Worm (Caenorhabditis elegans) whole organism, late embryonic: ENCODE results near the gene math-39.

ENCODE experiments used
- F13H6.1 ChIP-seq: sonication (generic microtip); optimal IDR thresholded peaks from 2 replicates; lab custom pipeline; 2016; ENCODE audit warnings: missing genetic modification characterization, missing compliant biosample characterization
- ceh-18 ChIP-seq: sonication (generic microtip); optimal IDR thresholded peaks from 2 replicates; lab custom pipeline; 2016; ENCODE audit warnings: missing genetic modification characterization, missing compliant biosample characterization
- ceh-22 ChIP-seq: sonication (generic microtip); optimal IDR thresholded peaks from 2 replicates; lab custom pipeline; 2017; ENCODE audit warnings: missing biosample characterization, missing genetic modification characterization
- ceh-24 ChIP-seq: sonication (generic microtip); optimal IDR thresholded peaks from 2 replicates; lab custom pipeline; 2016; ENCODE audit warnings: mild to moderate bottlenecking, missing genetic modification characterization, missing compliant biosample characterization
- ceh-9 ChIP-seq: sonication (generic microtip); optimal IDR thresholded peaks from 2 replicates; lab custom pipeline; 2016; ENCODE audit warnings: mild to moderate bottlenecking, missing genetic modification characterization, inconsistent platforms, missing compliant biosample characterization
- elt-2 ChIP-seq: sonication (generic microtip); optimal IDR thresholded peaks from 2 replicates; lab custom pipeline; 2016; ENCODE audit warnings: missing genetic modification reagents, missing genetic modification characterization, missing compliant biosample characterization
- ets-4 ChIP-seq: sonication (generic microtip); optimal IDR thresholded peaks from 2 replicates; lab custom pipeline; 2016; ENCODE audit warnings: missing genetic modification characterization, missing compliant biosample characterization
- lin-11 ChIP-seq: fragments of 200-800 bp; sonication (Bioruptor generic); optimal IDR thresholded peaks from 2 replicates; lab custom pipeline; 2018; ENCODE audit warnings: mild to moderate bottlenecking, missing genetic modification characterization, missing compliant biosample characterization
- nfya-1 ChIP-seq: sonication (generic microtip); optimal IDR thresholded peaks from 2 replicates; lab custom pipeline; 2017; ENCODE audit warnings: missing genetic modification characterization, mild to moderate bottlenecking, missing compliant biosample characterization, antibody characterized with exemption, moderate library complexity
- nhr-11 ChIP-seq: fragments of 150-350 bp; optimal IDR thresholded peaks from 2 replicates; lab custom pipeline; 2014; ENCODE audit warnings: missing biosample characterization, missing genetic modification characterization
- pag-3 ChIP-seq: sonication (generic microtip); optimal IDR thresholded peaks from 2 replicates; lab custom pipeline; 2016; ENCODE audit warnings: missing compliant biosample characterization, missing genetic modification characterization, borderline replicate concordance
- pha-4 ChIP-seq: fragments of 150-350 bp; optimal IDR thresholded peaks from 2 replicates; lab custom pipeline; 2018; ENCODE audit warnings: missing biosample characterization, missing genetic modification reagents, missing genetic modification characterization
- unc-55 ChIP-seq: sonication (generic microtip); optimal IDR thresholded peaks from 2 replicates; lab custom pipeline; 2017; ENCODE audit warnings: missing biosample characterization, missing genetic modification reagents, missing genetic modification characterization

DNA sequence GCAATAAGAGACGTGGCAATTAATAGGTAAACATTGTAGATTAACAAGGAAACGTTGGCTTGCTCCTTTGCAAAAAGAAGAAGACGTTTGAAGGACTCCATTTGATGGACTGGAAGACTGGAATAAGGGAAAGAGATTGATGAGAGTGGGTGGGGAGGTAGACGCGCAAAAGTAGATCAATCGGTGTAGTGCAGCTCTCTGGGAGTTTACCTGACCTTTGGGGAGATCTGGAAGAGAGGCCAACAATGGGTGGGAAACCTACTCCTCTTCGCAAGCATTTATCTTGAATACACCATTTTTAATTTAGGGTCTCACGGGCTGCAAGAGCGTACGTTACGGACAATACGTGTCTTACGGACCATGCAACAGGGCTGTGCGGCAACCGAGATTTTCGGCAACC, 25.8 kb upstream of the math-39 start, which contains the start of gene C08F1.12:
- TF ChIP-seq pha-4 (tag; lab: Kevin White, UChicago) (no peak), pag-3 (tag; lab: Kevin White, UChicago) (no peak), elt-2 (no peak), nfya-1 (tag; lab: Kevin White, UChicago) (no peak), F13H6.1 (tag; lab: Kevin White, UChicago) (no peak), ceh-9 (no peak), unc-55 (no peak), ceh-18 (tag; lab: Kevin White, UChicago) (no peak), nhr-11 (tag; lab: Kevin White, UChicago) (no peak), lin-11 (no peak), ets-4 (no peak), ceh-24 (tag; lab: Kevin White, UChicago) (no peak), ceh-22 (tag; lab: Kevin White, UChicago) (no peak)
